Fruit fly (Drosophila melanogaster) whole organism, embryonic: Measurements from ENCODE around the gene Lipt2.
A peak's percentile ranks its signal among the peaks of the same experiment; 100 is the strongest.

Experiments
- Abd-B ChIP-seq: fragments of 200-800 bp; sonication (Bioruptor generic); optimal IDR thresholded peaks from 2 replicates; lab custom pipeline; 2018; ENCODE audit warnings: missing biosample characterization, mild to moderate bottlenecking, missing genetic modification characterization, moderate library complexity
- B-H1 ChIP-seq: fragments of 200-800 bp; sonication (Bioruptor generic); IDR thresholded peaks from 3 replicates; pipeline ENCODE4 v1.3.6; 2022; ENCODE audit warnings: missing biosample characterization, missing genetic modification characterization
- Bgb ChIP-seq: fragments of 200-800 bp; sonication (Bioruptor generic); IDR thresholded peaks from 2 replicates; pipeline ENCODE4 v1.3.6; 2022; ENCODE audit warnings: missing biosample characterization, missing genetic modification characterization; ENCODE audit not compliant: partially characterized antibody
- CG1024 ChIP-seq: fragments of 200-800 bp; sonication (Bioruptor generic); IDR thresholded peaks from 2 replicates; pipeline ENCODE4 v1.3.6; 2022; ENCODE audit warnings: missing biosample characterization, missing genetic modification characterization
- CG11695 ChIP-seq: fragments of 200-800 bp; sonication (Bioruptor generic); IDR thresholded peaks from 3 replicates; pipeline ENCODE4 v1.3.6; 2022; ENCODE audit warnings: missing biosample characterization, missing genetic modification characterization
- CG11723 ChIP-seq: fragments of 200-800 bp; sonication (Bioruptor generic); optimal IDR thresholded peaks from 2 replicates; lab custom pipeline; 2017; ENCODE audit warnings: missing biosample characterization, mild to moderate bottlenecking, missing genetic modification characterization
- CG15696 ChIP-seq: fragments of 200-800 bp; sonication (Bioruptor generic); optimal IDR thresholded peaks from 2 replicates; lab custom pipeline; 2019; ENCODE audit warnings: missing biosample characterization, mild to moderate bottlenecking, missing genetic modification characterization, moderate library complexity
- CG1603 ChIP-seq: fragments of 200-800 bp; sonication (Bioruptor generic); optimal IDR thresholded peaks from 2 replicates; lab custom pipeline; 2019; ENCODE audit warnings: missing biosample characterization, mild to moderate bottlenecking, missing genetic modification characterization, moderate library complexity
- CG1647 ChIP-seq: fragments of 200-800 bp; sonication (Bioruptor generic); optimal IDR thresholded peaks from 3 replicates; lab custom pipeline; 2016; ENCODE audit warnings: missing biosample characterization, missing genetic modification characterization
- CG17328 ChIP-seq: fragments of 200-800 bp; sonication (Bioruptor generic); IDR thresholded peaks from 2 replicates; pipeline ENCODE4 v1.3.6; 2022; ENCODE audit warnings: missing biosample characterization, missing genetic modification characterization
- CG18599 ChIP-seq: fragments of 200-800 bp; sonication (Bioruptor generic); optimal IDR thresholded peaks from 3 replicates; lab custom pipeline; 2017; ENCODE audit warnings: missing biosample characterization, missing genetic modification characterization, mild to moderate bottlenecking, moderate library complexity, missing genetic modification reagents
- CG2199 ChIP-seq: fragments of 200-800 bp; sonication (Bioruptor generic); IDR thresholded peaks from 3 replicates; pipeline ENCODE4 v1.3.6; 2022; ENCODE audit warnings: missing biosample characterization, missing genetic modification characterization
- CG2875 ChIP-seq: fragments of 200-800 bp; sonication (Bioruptor generic); optimal IDR thresholded peaks from 2 replicates; lab custom pipeline; 2017; ENCODE audit warnings: missing biosample characterization, mild to moderate bottlenecking, missing genetic modification characterization, missing genetic modification reagents
- CG32532 ChIP-seq: fragments of 200-800 bp; sonication (Bioruptor generic); IDR thresholded peaks from 2 replicates; pipeline ENCODE4 v1.3.6; 2022; ENCODE audit warnings: missing biosample characterization, missing genetic modification characterization
- CG4730 ChIP-seq: fragments of 200-800 bp; sonication (Bioruptor generic); IDR thresholded peaks from 2 replicates; pipeline ENCODE4 v1.3.6; 2022; ENCODE audit warnings: missing biosample characterization, missing genetic modification characterization
- CG8388 ChIP-seq: fragments of 200-800 bp; sonication (Bioruptor generic); optimal IDR thresholded peaks from 2 replicates; lab custom pipeline; 2019; ENCODE audit warnings: missing biosample characterization, mild to moderate bottlenecking, missing genetic modification characterization, moderate library complexity
- CG8478 ChIP-seq: fragments of >200 bp; optimal IDR thresholded peaks from 2 replicates; lab custom pipeline; 2018
- CG9609 ChIP-seq: fragments of 200-800 bp; sonication (Bioruptor generic); optimal IDR thresholded peaks from 3 replicates; lab custom pipeline; 2016; ENCODE audit warnings: missing biosample characterization, missing genetic modification characterization
- Dad ChIP-seq: fragments of 200-800 bp; sonication (Bioruptor generic); optimal IDR thresholded peaks from 3 replicates; lab custom pipeline; 2016; ENCODE audit warnings: missing biosample characterization, missing genetic modification characterization
- Doc2 ChIP-seq: fragments of 200-800 bp; sonication (Bioruptor generic); IDR thresholded peaks from 2 replicates; pipeline ENCODE4 v1.3.6; 2022; ENCODE audit warnings: missing biosample characterization, missing genetic modification characterization
- Dref ChIP-seq: fragments of 200-800 bp; sonication (Bioruptor generic); IDR thresholded peaks from 2 replicates; pipeline ENCODE4 v1.3.6; 2022; ENCODE audit warnings: missing biosample characterization, missing genetic modification characterization
- GATAe ChIP-seq: fragments of 200-800 bp; sonication (Bioruptor generic); conservative IDR thresholded peaks from 2 replicates; pipeline ENCODE4 v1.3.6; 2022; ENCODE audit warnings: missing biosample characterization, missing genetic modification characterization
- Hmr ChIP-seq: fragments of 200-800 bp; sonication (Bioruptor generic); optimal IDR thresholded peaks from 3 replicates; lab custom pipeline; 2017; ENCODE audit warnings: mild to moderate bottlenecking, missing biosample characterization, missing genetic modification reagents, missing genetic modification characterization
- Lhr ChIP-seq: fragments of 200-800 bp; sonication (Bioruptor generic); optimal IDR thresholded peaks from 3 replicates; lab custom pipeline; 2017; ENCODE audit warnings: mild to moderate bottlenecking, missing biosample characterization, missing genetic modification reagents, missing genetic modification characterization
- Mad ChIP-seq: fragments of 200-800 bp; sonication (Bioruptor generic); optimal IDR thresholded peaks from 2 replicates; lab custom pipeline; 2016; ENCODE audit warnings: missing biosample characterization, missing genetic modification characterization
- NC2β ChIP-seq: fragments of 200-800 bp; sonication (Bioruptor generic); optimal IDR thresholded peaks from 2 replicates; lab custom pipeline; 2016; ENCODE audit warnings: missing biosample characterization, missing genetic modification characterization
- Nf-YB ChIP-seq: fragments of 200-800 bp; sonication (Bioruptor generic); optimal IDR thresholded peaks from 3 replicates; lab custom pipeline; 2019; ENCODE audit warnings: missing biosample characterization, mild to moderate bottlenecking, missing genetic modification characterization, moderate library complexity
- Nf-YC ChIP-seq: fragments of 200-800 bp; optimal IDR thresholded peaks from 3 replicates; lab custom pipeline; 2019; ENCODE audit warnings: missing biosample characterization, mild to moderate bottlenecking, missing genetic modification characterization, moderate library complexity
- Oli ChIP-seq: fragments of 200-800 bp; sonication (Bioruptor generic); optimal IDR thresholded peaks from 2 replicates; lab custom pipeline; 2018; ENCODE audit warnings: missing biosample characterization, mild to moderate bottlenecking, missing genetic modification characterization, moderate library complexity
- Poxn ChIP-seq: fragments of 200-800 bp; sonication (Bioruptor generic); IDR thresholded peaks from 2 replicates; pipeline ENCODE4 v1.3.6; 2022; ENCODE audit warnings: missing biosample characterization, missing genetic modification characterization
- Usf ChIP-seq: fragments of 200-800 bp; sonication (Bioruptor generic); optimal IDR thresholded peaks from 2 replicates; lab custom pipeline; 2017; ENCODE audit warnings: missing genotype, missing biosample characterization, missing genetic modification characterization
- amos ChIP-seq: fragments of 200-800 bp; sonication (Bioruptor generic); IDR thresholded peaks from 2 replicates; pipeline ENCODE4 v1.3.6; 2022; ENCODE audit warnings: missing biosample characterization, missing genetic modification characterization; ENCODE audit not compliant: partially characterized antibody
- ara ChIP-seq: fragments of 200-800 bp; sonication (Bioruptor generic); IDR thresholded peaks from 2 replicates; pipeline ENCODE4 v1.3.6; 2022; ENCODE audit warnings: missing biosample characterization, missing genetic modification characterization
- btn ChIP-seq: fragments of 200-800 bp; sonication (Bioruptor generic); optimal IDR thresholded peaks from 2 replicates; lab custom pipeline; 2016; ENCODE audit warnings: missing biosample characterization, missing genetic modification characterization
- corto ChIP-seq: fragments of 200-800 bp; sonication (Bioruptor generic); optimal IDR thresholded peaks from 2 replicates; lab custom pipeline; 2016; ENCODE audit warnings: missing biosample characterization, mild to moderate bottlenecking, missing genetic modification characterization, moderate library complexity
- dm ChIP-seq: fragments of 200-800 bp; sonication (Bioruptor generic); optimal IDR thresholded peaks from 3 replicates; lab custom pipeline; 2016; ENCODE audit warnings: missing biosample characterization, missing genetic modification characterization
- exex ChIP-seq: fragments of 200-800 bp; sonication (Bioruptor generic); optimal IDR thresholded peaks from 4 replicates; lab custom pipeline; 2018; ENCODE audit warnings: missing biosample characterization, mild to moderate bottlenecking, missing genetic modification characterization, moderate library complexity
- kah ChIP-seq: fragments of 200-800 bp; sonication (Bioruptor generic); optimal IDR thresholded peaks from 2 replicates; lab custom pipeline; 2018; ENCODE audit warnings: missing biosample characterization, mild to moderate bottlenecking, missing genetic modification characterization
- ken ChIP-seq: fragments of 200-800 bp; sonication (Bioruptor generic); IDR thresholded peaks from 3 replicates; pipeline ENCODE4 v1.3.6; 2022; ENCODE audit warnings: missing biosample characterization, missing genetic modification characterization
- lab ChIP-seq: fragments of 200-800 bp; sonication (Bioruptor generic); optimal IDR thresholded peaks from 3 replicates; lab custom pipeline; 2017; ENCODE audit warnings: missing biosample characterization, missing genetic modification characterization, mild to moderate bottlenecking, moderate library complexity, missing genetic modification reagents
- mirr ChIP-seq: fragments of 200-800 bp; sonication (Bioruptor generic); optimal IDR thresholded peaks from 3 replicates; lab custom pipeline; 2018; ENCODE audit warnings: missing biosample characterization, mild to moderate bottlenecking, missing genetic modification characterization
- oc ChIP-seq: fragments of 200-800 bp; sonication (Bioruptor generic); optimal IDR thresholded peaks from 2 replicates; lab custom pipeline; 2018; ENCODE audit warnings: missing biosample characterization, mild to moderate bottlenecking, missing genetic modification characterization, moderate library complexity
- rib ChIP-seq: fragments of 200-800 bp; sonication (Bioruptor generic); IDR thresholded peaks from 2 replicates; pipeline ENCODE4 v1.3.6; 2022; ENCODE audit warnings: missing biosample characterization, missing genetic modification characterization
- salm ChIP-seq: fragments of 200-800 bp; sonication (Bioruptor generic); optimal IDR thresholded peaks from 2 replicates; lab custom pipeline; 2018; ENCODE audit warnings: missing biosample characterization, mild to moderate bottlenecking, missing genetic modification characterization
- shn ChIP-seq: fragments of 200-800 bp; sonication (Bioruptor generic); optimal IDR thresholded peaks from 3 replicates; lab custom pipeline; 2016; ENCODE audit warnings: missing biosample characterization, missing genetic modification characterization
- sug ChIP-seq: fragments of 200-800 bp; optimal IDR thresholded peaks from 2 replicates; lab custom pipeline; 2019; ENCODE audit warnings: missing biosample characterization, mild to moderate bottlenecking, missing genetic modification characterization, moderate library complexity
- trem ChIP-seq: fragments of 200-800 bp; optimal IDR thresholded peaks from 3 replicates; lab custom pipeline; 2019; ENCODE audit warnings: missing biosample characterization, mild to moderate bottlenecking, missing genetic modification characterization, moderate library complexity
- ttk ChIP-seq: fragments of 200-800 bp; sonication (Bioruptor generic); IDR thresholded peaks from 2 replicates; pipeline ENCODE4 v2.1.2; 2022; ENCODE audit warnings: missing biosample characterization, missing genetic modification characterization
- unc-4 ChIP-seq: fragments of 200-800 bp; sonication (Bioruptor generic); IDR thresholded peaks from 2 replicates; pipeline ENCODE4 v1.3.6; 2022; ENCODE audit warnings: missing biosample characterization, missing genetic modification characterization; ENCODE audit not compliant: partially characterized antibody
- vvl ChIP-seq: fragments of 200-800 bp; sonication (Bioruptor generic); IDR thresholded peaks from 2 replicates; pipeline ENCODE4 v1.3.6; 2022; ENCODE audit warnings: missing biosample characterization, missing genetic modification characterization

Lipt2 gene

DNA sequence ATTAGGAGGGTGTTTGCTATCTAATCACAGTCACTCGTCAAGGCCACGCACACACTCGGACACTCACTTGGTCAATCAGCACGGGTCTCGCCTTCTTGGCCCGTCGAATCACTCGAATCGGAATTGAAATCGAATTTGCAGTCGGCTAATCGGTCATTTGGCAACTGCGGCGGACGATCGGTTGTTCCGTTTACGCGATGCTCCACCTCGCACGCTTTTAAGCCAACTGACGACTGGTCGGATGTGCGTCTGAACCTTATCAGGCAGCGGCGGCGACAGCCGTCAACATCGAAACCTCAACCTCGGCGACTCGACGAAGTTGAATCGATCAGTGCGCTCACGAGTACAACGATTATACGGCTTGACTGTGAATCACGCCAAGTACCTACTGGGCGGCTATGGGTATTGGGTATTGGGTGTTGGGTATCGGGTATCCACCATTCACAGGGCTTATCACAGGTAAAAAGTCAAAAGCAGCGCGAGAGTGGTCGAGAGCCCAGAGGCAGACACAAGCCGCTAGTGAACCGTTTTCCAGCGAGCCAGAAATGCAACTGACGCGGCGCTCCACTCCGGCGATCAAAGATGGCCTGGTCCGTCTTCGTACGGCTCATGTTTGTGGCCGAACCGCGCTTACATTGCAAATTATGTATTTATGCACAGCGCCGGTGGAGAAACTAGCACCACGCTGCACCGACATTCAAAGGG, 34.1 kb upstream of the Lipt2 start (continued):
- TF ChIP-seq Dref (GFP tag; lab: Robert Waterston, UW) (no peak), Lhr (no peak), CG8478 (lab: Kevin White, UChicago) (no peak), vvl (0 out of 2 replicates have a peak, but pooled peaks have one; percentile 19), Bgb (GFP tag; lab: Robert Waterston, UW) (0 out of 2 replicates have a peak, but pooled peaks have one; percentile 28), oc (peak; percentile 5), Dad (GFP tag; lab: Kevin White, UChicago) (no peak), CG1603 (no peak), Mad (GFP tag; lab: Kevin White, UChicago) (no peak), btn (no peak), Abd-B (GFP tag; lab: Kevin White, UChicago) (no peak), ara (GFP tag; lab: Robert Waterston, UW) (no peak), sug (tag; lab: Kevin White, UChicago) (peak; percentile 85), Hmr (GFP tag; lab: Kevin White, UChicago) (peak; percentile 28), ken (GFP tag; lab: Robert Waterston, UW) (no peak), kah (GFP tag; lab: Kevin White, UChicago) (no peak), dm (GFP tag; lab: Kevin White, UChicago) (peak; percentile 1), B-H1 (GFP tag; lab: Robert Waterston, UW) (no peak), salm (no peak), Usf (GFP tag; lab: Kevin White, UChicago) (no peak), trem (no peak), lab (GFP tag; lab: Kevin White, UChicago) (peak; percentile 74), CG15696 (tag; lab: Kevin White, UChicago) (no peak), CG18599 (GFP tag; lab: Kevin White, UChicago) (peak; percentile 43), Oli (tag; lab: Kevin White, UChicago) (no peak), CG8388 (GFP tag; lab: Kevin White, UChicago) (no peak), Nf-YC (peak; percentile 33), Poxn (no peak), ttk (no peak), CG2875 (GFP tag; lab: Kevin White, UChicago) (no peak), CG2199 (0 out of 3 replicates have a peak, but pooled peaks have one; percentile 29), CG11723 (no peak), unc-4 (0 out of 2 replicates have a peak, but pooled peaks have one; percentile 11), rib (GFP tag; lab: Robert Waterston, UW) (peak; percentile 69; the same call in 1 of the 2 replicates), CG1024 (0 out of 2 replicates have a peak, but pooled peaks have one; percentile 17), corto (no peak), CG4730 (GFP tag; lab: Robert Waterston, UW) (no peak), exex (tag; lab: Kevin White, UChicago) (peak; percentile 94), CG1647 (GFP tag; lab: Kevin White, UChicago) (no peak), Doc2 (no peak), NC2β (GFP tag; lab: Kevin White, UChicago) (no peak), shn (GFP tag; lab: Kevin White, UChicago) (peak; percentile 16), CG32532 (GFP tag; lab: Robert Waterston, UW) (no peak), GATAe (GFP tag; lab: Robert Waterston, UW) (peak; percentile 87), CG17328 (GFP tag; lab: Robert Waterston, UW) (0 out of 2 replicates have a peak, but pooled peaks have one; percentile 11), amos (GFP tag; lab: Robert Waterston, UW) (peak; percentile 32; the same call in 1 of the 2 replicates), mirr (GFP tag; lab: Kevin White, UChicago) (peak; percentile 74), Nf-YB (GFP tag; lab: Kevin White, UChicago) (no peak), CG9609 (GFP tag; lab: Kevin White, UChicago) (no peak), CG11695 (GFP tag; lab: Robert Waterston, UW) (no peak)
